Worm (Caenorhabditis elegans) whole organism, L3 larva: Measurements from ENCODE around the gene znfx-1.

Experiments used
- egl-27 ChIP-seq: sonication (generic microtip); optimal IDR thresholded peaks from 4 replicates; lab custom pipeline; 2017; ENCODE audit warnings: missing biosample characterization, missing genetic modification reagents, missing genetic modification characterization
- eor-1 ChIP-seq, 2 experiments: fragments of 150-350 bp; optimal IDR thresholded peaks; 2 replicates each; lab custom pipeline; 2014 to 2018; ENCODE audit warnings: missing biosample characterization in 2 of 2, missing genetic modification characterization in 2 of 2
- fos-1 ChIP-seq: fragments of 150-350 bp; optimal IDR thresholded peaks from 2 replicates; lab custom pipeline; 2014; ENCODE audit warnings: missing biosample characterization, missing genetic modification characterization
- mml-1 ChIP-seq: fragments of 150-350 bp; sonication (generic microtip); optimal IDR thresholded peaks from 3 replicates; lab custom pipeline; 2014; ENCODE audit warnings: missing biosample characterization, missing genetic modification characterization
- nhr-237 ChIP-seq: fragments of 150-350 bp; optimal IDR thresholded peaks from 2 replicates; lab custom pipeline; 2014; ENCODE audit warnings: missing biosample characterization, missing genetic modification characterization
- nhr-76 ChIP-seq: fragments of 150-350 bp; sonication (generic microtip); optimal IDR thresholded peaks from 5 replicates; lab custom pipeline; 2014; ENCODE audit warnings: missing biosample characterization, missing genetic modification characterization
- pha-4 ChIP-seq: fragments of 150-350 bp; optimal IDR thresholded peaks from 2 replicates; lab custom pipeline; 2014; ENCODE audit warnings: missing biosample characterization, missing genetic modification reagents, missing genetic modification characterization
- unc-62 ChIP-seq: fragments of 150-350 bp; sonication (generic microtip); optimal IDR thresholded peaks from 4 replicates; lab custom pipeline; 2014; ENCODE audit warnings: missing biosample characterization, missing genetic modification reagents, missing genetic modification characterization

DNA sequence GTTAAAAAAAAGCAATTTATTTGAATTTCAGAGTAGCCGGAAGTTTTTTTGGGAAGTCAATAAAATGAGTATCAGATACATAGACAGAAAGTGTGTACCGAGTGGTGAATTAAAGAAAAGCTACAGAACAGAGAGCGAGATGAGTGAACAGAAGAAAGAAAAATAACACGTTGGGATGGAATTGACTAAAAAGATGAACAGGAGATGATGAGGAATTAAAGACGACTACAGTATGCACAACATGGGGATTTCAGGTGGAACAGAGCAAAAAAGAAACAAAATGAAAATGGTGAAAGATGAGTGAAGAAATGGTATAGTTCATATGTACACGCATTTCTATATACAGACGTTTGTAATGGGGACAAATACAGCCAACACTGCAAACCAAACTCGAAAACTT is 57.8 kb downstream of the znfx-1 start:
- TF ChIP-seq egl-27 (tag; lab: Kevin White, UChicago) (no peak), pha-4 (tag; lab: Kevin White, UChicago) (no peak), fos-1 (tag; lab: Kevin White, UChicago) (no peak), nhr-76 (no peak), mml-1 (tag; lab: Kevin White, UChicago) (no peak), unc-62 (GFP tag; lab: Kevin White, UChicago) (no peak), eor-1 (tag; optimal IDR thresholded peaks at IDR 0.05; lab: Kevin White, UChicago) (no peak), nhr-237 (tag; lab: Kevin White, UChicago) (no peak)
